Fruit fly (Drosophila melanogaster) whole organism, adult: ENCODE results near the gene CG7810.
A peak's percentile ranks its signal among the peaks of the same experiment; 100 is the strongest.

Source experiments
- CG11617 ChIP-seq: fragments of 200-800 bp; sonication (Bioruptor generic); optimal IDR thresholded peaks from 2 replicates; lab custom pipeline; 2017; ENCODE audit warnings: mild to moderate bottlenecking, missing biosample characterization, missing genetic modification reagents, missing genetic modification characterization
- CG12768 ChIP-seq: fragments of 200-800 bp; sonication (Bioruptor generic); optimal IDR thresholded peaks from 2 replicates; lab custom pipeline; 2017; ENCODE audit warnings: missing biosample characterization, missing genetic modification characterization, mild to moderate bottlenecking, moderate library complexity, missing genetic modification reagents
- CG14711 ChIP-seq: fragments of 200-800 bp; sonication (Bioruptor generic); optimal IDR thresholded peaks from 2 replicates; lab custom pipeline; 2018; ENCODE audit warnings: missing biosample characterization, mild to moderate bottlenecking, missing genetic modification characterization, moderate library complexity
- CG1620 ChIP-seq: fragments of 200-800 bp; sonication (Bioruptor generic); optimal IDR thresholded peaks from 2 replicates; lab custom pipeline; 2016; ENCODE audit warnings: missing biosample characterization, missing genetic modification characterization
- CG33017 ChIP-seq: fragments of 200-800 bp; sonication (Bioruptor generic); optimal IDR thresholded peaks from 2 replicates; lab custom pipeline; 2018; ENCODE audit warnings: missing biosample characterization, mild to moderate bottlenecking, missing genetic modification characterization, moderate library complexity
- CG5204 ChIP-seq: fragments of 200-800 bp; sonication (Bioruptor generic); optimal IDR thresholded peaks from 2 replicates; lab custom pipeline; 2016; ENCODE audit warnings: missing biosample characterization, missing genetic modification characterization
- CG7045 ChIP-seq: fragments of 200-800 bp; sonication (Bioruptor generic); optimal IDR thresholded peaks from 2 replicates; lab custom pipeline; 2017; ENCODE audit warnings: missing biosample characterization, mild to moderate bottlenecking, missing genetic modification characterization
- CG7101 ChIP-seq: fragments of 200-800 bp; sonication (Bioruptor generic); optimal IDR thresholded peaks from 2 replicates; lab custom pipeline; 2018; ENCODE audit warnings: missing biosample characterization, mild to moderate bottlenecking, missing genetic modification characterization, moderate library complexity
- Clk ChIP-seq: fragments of 200-800 bp; sonication (Bioruptor generic); optimal IDR thresholded peaks from 2 replicates; lab custom pipeline; 2017; ENCODE audit warnings: missing biosample characterization, missing genetic modification characterization
- Crg-1 ChIP-seq: fragments of 200-800 bp; sonication (Bioruptor generic); optimal IDR thresholded peaks from 2 replicates; lab custom pipeline; 2016; ENCODE audit warnings: missing biosample characterization, missing genetic modification characterization
- Hr96 ChIP-seq: fragments of 200-800 bp; sonication (Bioruptor generic); optimal IDR thresholded peaks from 2 replicates; lab custom pipeline; 2016; ENCODE audit warnings: missing biosample characterization, missing genetic modification characterization
- Mnt ChIP-seq: fragments of 200-800 bp; sonication (Bioruptor generic); optimal IDR thresholded peaks from 2 replicates; lab custom pipeline; 2016; ENCODE audit warnings: missing biosample characterization, mild to moderate bottlenecking, missing genetic modification characterization
- bab1 ChIP-seq: fragments of 200-800 bp; sonication (Bioruptor generic); optimal IDR thresholded peaks from 3 replicates; lab custom pipeline; 2019; ENCODE audit warnings: missing biosample characterization, mild to moderate bottlenecking, missing genetic modification characterization, moderate library complexity
- cic ChIP-seq: fragments of 200-800 bp; sonication (Bioruptor generic); optimal IDR thresholded peaks from 2 replicates; lab custom pipeline; 2017; ENCODE audit warnings: missing biosample characterization, mild to moderate bottlenecking, missing genetic modification characterization, moderate library complexity
- cnc ChIP-seq, 2 experiments: fragments of >200 bp; optimal IDR thresholded peaks; 2 replicates each; lab custom pipeline; 2017
- kay ChIP-seq: fragments of 200-800 bp; sonication (Bioruptor generic); peaks from one replicate; lab custom pipeline; 2016; ENCODE audit warnings: missing biosample characterization, missing genetic modification characterization, borderline replicate concordance
- ovo ChIP-seq: fragments of 200-800 bp; sonication (Bioruptor generic); optimal IDR thresholded peaks from 2 replicates; lab custom pipeline; 2016; ENCODE audit warnings: missing biosample characterization, missing genetic modification characterization
- pad ChIP-seq: fragments of 200-800 bp; sonication (Bioruptor generic); optimal IDR thresholded peaks from 3 replicates; lab custom pipeline; 2017; ENCODE audit warnings: missing biosample characterization, missing genetic modification characterization, mild to moderate bottlenecking, moderate library complexity, missing genetic modification reagents
- tj ChIP-seq: fragments of 200-800 bp; sonication (Bioruptor generic); optimal IDR thresholded peaks from 3 replicates; lab custom pipeline; 2017; ENCODE audit warnings: missing biosample characterization, mild to moderate bottlenecking, missing genetic modification characterization, moderate library complexity
- toe ChIP-seq: fragments of 200-800 bp; sonication (Bioruptor generic); optimal IDR thresholded peaks from 2 replicates; lab custom pipeline; 2016; ENCODE audit warnings: missing biosample characterization, missing genetic modification characterization

CG7810 gene

DNA sequence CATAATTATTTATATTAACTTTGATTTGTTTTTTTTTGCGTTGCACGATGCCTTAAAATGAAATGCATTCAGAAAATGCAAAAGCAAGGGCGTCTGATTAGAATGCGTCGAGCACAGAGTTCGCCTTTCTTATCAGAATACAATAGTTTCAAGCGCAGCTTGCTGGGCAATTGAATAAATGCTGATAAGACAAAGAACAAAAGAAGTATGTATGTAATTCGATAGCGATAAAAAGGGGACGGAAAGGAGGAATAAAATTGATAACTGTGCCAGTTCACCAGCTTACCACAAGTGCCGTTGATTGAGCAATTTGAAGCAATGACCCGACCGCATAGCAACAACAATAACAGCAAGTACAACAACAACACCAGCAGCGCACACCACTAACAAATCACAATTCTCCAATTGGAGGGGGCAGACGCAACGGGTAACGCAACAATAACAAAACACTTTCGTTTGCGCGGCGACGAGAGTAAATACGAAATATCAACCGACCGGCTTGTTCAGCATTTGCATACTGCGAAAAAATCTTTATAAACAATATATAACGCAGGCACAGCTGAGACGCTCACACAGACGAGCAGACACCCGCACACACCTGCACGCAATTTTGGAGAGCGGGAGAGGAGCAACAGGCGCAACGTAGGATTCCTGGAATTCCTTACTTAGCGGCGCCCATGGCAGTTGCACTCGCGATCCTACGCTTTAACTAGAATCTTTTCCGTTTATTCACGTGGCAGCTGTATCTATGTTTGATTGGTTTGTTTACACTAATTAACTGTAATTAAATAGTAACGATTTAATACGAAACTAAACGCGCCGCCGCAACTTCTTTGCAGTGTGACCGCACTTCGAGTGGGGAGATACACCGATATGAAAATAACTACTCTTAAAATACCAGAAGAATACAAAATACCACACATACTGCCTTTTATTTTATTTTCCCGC is 10.5 kb downstream of the CG7810 start, which contains the start of gene Btk:
Btk (minus strand) TSS at position 860 of the 948 bp plus-strand sequence.
- TF ChIP-seq CG12768 (peak; percentile 54), tj (GFP tag; lab: Kevin White, UChicago) (peak; percentile 91), CG7101 (tag; lab: Kevin White, UChicago) (no peak), cnc (optimal IDR thresholded peaks at IDR 0.05; lab: Kevin White, UChicago) (no peak), CG14711 (tag; lab: Kevin White, UChicago) (no peak), CG7045 (no peak), CG5204 (no peak), Hr96 (GFP tag; lab: Kevin White, UChicago) (no peak), CG1620 (GFP tag; lab: Kevin White, UChicago) (no peak), Mnt (no peak), kay (GFP tag; lab: Kevin White, UChicago) (no peak), ovo (peak; percentile 47), CG11617 (no peak), Crg-1 (GFP tag; lab: Kevin White, UChicago) (no peak), pad (GFP tag; lab: Kevin White, UChicago) (peak; percentile 94), CG33017 (tag; lab: Kevin White, UChicago) (no peak), toe (GFP tag; lab: Kevin White, UChicago) (no peak), Clk (GFP tag; lab: Kevin White, UChicago) (no peak), bab1 (GFP tag; lab: Kevin White, UChicago) (peak; percentile 1), cic (GFP tag; lab: Kevin White, UChicago) (peak; percentile 48)

DNA sequence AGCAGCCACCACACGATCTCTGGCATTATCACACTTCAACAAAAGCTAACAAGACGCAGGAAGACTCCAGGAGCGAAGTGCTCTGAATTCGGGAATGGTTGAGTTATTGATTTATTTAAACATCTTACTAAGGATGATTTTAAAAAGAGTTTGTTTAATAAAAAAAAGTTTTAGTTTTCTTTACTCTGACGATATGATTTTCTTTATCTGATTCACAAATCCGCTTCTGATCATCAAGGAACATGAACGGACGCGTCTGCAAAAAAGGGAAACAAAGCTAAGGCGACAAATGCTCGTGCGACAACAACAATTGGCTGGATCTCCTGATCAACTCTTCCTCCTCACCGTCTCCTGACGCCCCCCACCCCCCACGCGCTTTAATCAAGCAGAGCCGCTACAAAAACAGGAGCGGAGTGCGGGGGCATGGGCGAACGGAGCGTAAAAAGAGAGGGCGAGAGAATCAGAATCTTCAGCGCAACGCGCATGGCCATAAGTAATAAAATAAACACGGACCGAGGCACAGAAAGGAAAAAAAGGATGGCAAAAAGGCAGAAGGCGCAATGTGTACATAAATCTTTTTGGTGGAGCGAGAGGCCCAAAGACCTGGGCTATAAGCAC is 11.7 kb downstream of the CG7810 start:
- peak; percentile 18 for TF ChIP-seq bab1 (GFP tag; lab: Kevin White, UChicago)
- no peak for TF ChIP-seq Crg-1 (GFP tag; lab: Kevin White, UChicago)

DNA sequence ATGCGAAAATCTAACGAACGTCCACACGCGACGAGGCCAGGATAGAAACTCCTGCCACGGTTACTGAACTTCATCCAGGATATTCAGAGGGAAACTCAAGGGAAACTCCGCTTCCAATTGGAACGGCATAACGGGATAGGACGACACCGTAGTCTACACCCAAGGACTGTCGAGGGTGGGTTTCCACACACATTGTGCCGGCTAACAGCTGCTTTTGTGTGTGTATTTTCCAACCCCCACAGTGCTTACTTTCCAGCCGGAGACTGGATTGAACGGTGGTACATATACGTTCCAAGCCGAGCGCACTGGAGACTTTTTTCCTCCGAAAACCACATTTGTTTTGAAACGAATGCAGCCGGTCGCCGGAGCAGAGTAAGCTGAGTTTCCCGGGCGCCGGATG is 13.9 kb downstream of the CG7810 start:
- no peak for TF ChIP-seq Clk (GFP tag; lab: Kevin White, UChicago)
- TF ChIP-seq toe (GFP tag; lab: Kevin White, UChicago): no peak
- TF ChIP-seq CG33017 (tag; lab: Kevin White, UChicago): no peak
- no peak for TF ChIP-seq ovo
- no peak for TF ChIP-seq CG5204
- TF ChIP-seq CG7101 (tag; lab: Kevin White, UChicago): no peak
- TF ChIP-seq Hr96 (GFP tag; lab: Kevin White, UChicago): no peak

DNA sequence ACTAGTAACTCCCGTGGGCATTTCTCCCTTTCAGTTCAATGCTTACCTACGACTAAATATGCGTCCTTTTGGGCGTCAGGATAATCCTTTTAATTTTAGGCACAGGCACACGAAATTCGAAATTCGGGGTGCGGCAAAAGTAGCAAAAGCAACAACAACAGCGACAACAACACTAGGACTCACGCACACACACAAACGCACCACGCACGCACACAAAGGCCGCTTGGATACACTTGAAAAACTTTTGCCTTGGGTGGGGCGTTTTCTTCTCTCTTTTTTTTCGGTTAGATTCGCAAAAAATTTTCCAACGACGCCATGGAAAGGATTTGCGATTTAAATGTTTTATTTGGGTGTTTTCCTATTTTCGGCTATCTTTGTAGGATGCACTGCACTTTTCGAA is 14.6 kb downstream of the CG7810 start:
- TF ChIP-seq Hr96 (GFP tag; lab: Kevin White, UChicago) (no peak), pad (GFP tag; lab: Kevin White, UChicago) (no peak), Crg-1 (GFP tag; lab: Kevin White, UChicago) (no peak), tj (GFP tag; lab: Kevin White, UChicago) (no peak), CG33017 (tag; lab: Kevin White, UChicago) (no peak), cic (GFP tag; lab: Kevin White, UChicago) (no peak), kay (GFP tag; lab: Kevin White, UChicago) (no peak), CG11617 (no peak), CG7101 (tag; lab: Kevin White, UChicago) (no peak), Mnt (no peak), CG5204 (no peak), Clk (GFP tag; lab: Kevin White, UChicago) (no peak)

DNA sequence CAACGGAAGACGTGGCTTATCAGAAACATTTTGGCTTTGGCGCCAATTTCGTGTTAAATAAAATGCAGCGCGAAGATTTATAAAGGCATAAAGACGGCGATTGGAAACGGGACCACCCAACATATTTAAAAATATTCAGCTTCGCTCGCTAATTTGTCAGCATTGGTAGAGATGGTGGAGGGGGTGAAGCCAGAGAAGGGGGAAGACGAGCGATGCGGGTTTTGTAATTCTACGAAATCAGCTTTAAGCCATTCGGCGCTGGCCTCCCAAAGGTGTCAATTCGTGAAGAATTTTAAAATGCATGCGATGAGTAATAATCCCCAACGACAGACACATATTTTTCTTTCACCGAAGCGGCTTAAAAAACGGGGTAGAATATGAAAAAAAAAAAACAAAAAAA is 17.0 kb downstream of the CG7810 start:
- TF ChIP-seq CG12768: no peak
- TF ChIP-seq tj (GFP tag; lab: Kevin White, UChicago): peak; percentile 98

DNA sequence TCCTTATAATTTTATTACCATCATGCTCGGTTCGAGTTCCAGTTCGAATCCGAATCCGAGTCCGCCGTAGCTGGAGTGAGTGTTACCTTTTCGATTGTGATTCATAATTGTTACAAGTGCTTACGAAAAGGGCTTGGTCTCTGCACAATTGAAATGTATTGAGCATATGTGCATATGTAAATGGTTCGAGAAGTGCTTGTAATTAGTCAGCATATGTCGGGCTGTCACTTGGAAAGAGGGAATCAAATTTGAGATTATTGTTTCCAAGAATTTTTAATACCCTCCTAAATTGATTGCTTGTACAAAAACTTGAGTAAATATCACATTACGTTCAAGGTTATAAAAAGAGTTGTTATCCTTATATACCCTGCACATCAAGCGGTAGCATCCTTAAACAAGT is 17.5 kb downstream of the CG7810 start:
- TF ChIP-seq CG11617 (no peak), bab1 (GFP tag; lab: Kevin White, UChicago) (no peak), CG5204 (no peak)

DNA sequence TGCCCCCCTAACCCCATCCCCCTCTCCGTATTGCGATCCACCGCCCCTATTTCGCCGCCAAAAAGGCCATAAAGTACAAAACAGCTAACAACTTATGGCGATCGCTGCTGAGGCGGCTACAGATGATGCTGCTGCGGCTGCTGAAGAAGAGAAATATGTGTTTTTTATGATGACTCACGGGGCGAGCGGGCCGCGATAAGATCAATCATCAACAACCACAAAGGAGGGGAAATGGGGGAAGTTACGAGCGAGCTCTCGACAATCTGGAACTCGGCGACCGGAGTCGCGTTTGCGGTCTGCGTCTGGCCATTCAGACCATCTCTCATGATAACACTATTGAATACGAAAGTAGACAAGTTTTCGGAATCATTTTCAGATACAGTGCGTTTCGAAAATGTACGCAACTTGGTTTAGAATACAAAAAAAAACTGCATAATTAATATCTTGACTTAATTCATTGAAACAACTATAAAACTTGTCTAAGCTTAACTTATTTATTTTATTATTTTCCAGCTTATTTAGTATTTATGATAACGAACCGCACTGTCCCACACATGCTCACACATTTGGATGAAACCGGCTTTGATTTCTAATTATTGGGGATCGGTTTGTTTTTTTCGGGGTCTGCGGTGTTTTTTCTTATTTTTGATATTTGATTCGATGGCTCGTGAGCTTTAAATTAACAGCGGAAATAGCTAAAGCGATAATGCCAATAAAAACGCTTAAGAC is 18.7 kb downstream of the CG7810 start:
- peak; percentile 27 for TF ChIP-seq bab1 (GFP tag; lab: Kevin White, UChicago)
- TF ChIP-seq CG14711 (tag; lab: Kevin White, UChicago): no peak
- no peak for TF ChIP-seq CG33017 (tag; lab: Kevin White, UChicago)
- no peak for TF ChIP-seq Hr96 (GFP tag; lab: Kevin White, UChicago)
- TF ChIP-seq CG7101 (tag; lab: Kevin White, UChicago): peak; percentile 3
- peak; percentile 59 for TF ChIP-seq kay (GFP tag; lab: Kevin White, UChicago)
